Fruit fly (Drosophila melanogaster) whole organism, embryonic: ENCODE results near the gene Hsp22.

Experiments used
- Atf6 ChIP-seq: fragments of 200-800 bp; sonication (Bioruptor generic); IDR thresholded peaks from 2 replicates; pipeline ENCODE4 v1.3.6; 2022; ENCODE audit warnings: missing biosample characterization, missing genetic modification characterization
- Bgb ChIP-seq: fragments of 200-800 bp; sonication (Bioruptor generic); IDR thresholded peaks from 2 replicates; pipeline ENCODE4 v1.3.6; 2022; ENCODE audit warnings: missing biosample characterization, missing genetic modification characterization; ENCODE audit not compliant: partially characterized antibody
- CG1233 ChIP-seq: fragments of 200-800 bp; sonication (Bioruptor generic); optimal IDR thresholded peaks from 4 replicates; lab custom pipeline; 2018; ENCODE audit warnings: missing biosample characterization, mild to moderate bottlenecking, missing genetic modification characterization
- CG12659 ChIP-seq: fragments of 200-800 bp; sonication (Bioruptor generic); optimal IDR thresholded peaks from 3 replicates; lab custom pipeline; 2017; ENCODE audit warnings: mild to moderate bottlenecking, missing biosample characterization, missing genetic modification reagents, missing genetic modification characterization
- CG12942 ChIP-seq: fragments of 200-800 bp; sonication (Bioruptor generic); optimal IDR thresholded peaks from 3 replicates; lab custom pipeline; 2016; ENCODE audit warnings: missing biosample characterization, missing genetic modification characterization
- CG13123 ChIP-seq: fragments of 200-800 bp; sonication (Bioruptor generic); optimal IDR thresholded peaks from 2 replicates; lab custom pipeline; 2016; ENCODE audit warnings: missing biosample characterization, missing genetic modification characterization
- CG14965 ChIP-seq: fragments of 200-800 bp; sonication (Bioruptor generic); optimal IDR thresholded peaks from 2 replicates; lab custom pipeline; 2016; ENCODE audit warnings: missing biosample characterization, missing genetic modification characterization, borderline replicate concordance
- CG15514 ChIP-seq: fragments of 200-800 bp; sonication (Bioruptor generic); optimal IDR thresholded peaks from 3 replicates; lab custom pipeline; 2017; ENCODE audit warnings: missing biosample characterization, missing genetic modification characterization, mild to moderate bottlenecking, moderate library complexity, missing genetic modification reagents
- CG2712 ChIP-seq: fragments of 200-800 bp; optimal IDR thresholded peaks from 3 replicates; lab custom pipeline; 2019; ENCODE audit warnings: missing biosample characterization, mild to moderate bottlenecking, missing genetic modification characterization, moderate library complexity
- CG31388 ChIP-seq: fragments of 200-800 bp; sonication (Bioruptor generic); optimal IDR thresholded peaks from 2 replicates; lab custom pipeline; 2016; ENCODE audit warnings: missing biosample characterization, missing genetic modification characterization
- CG31441 ChIP-seq: fragments of 200-800 bp; sonication (Bioruptor generic); IDR thresholded peaks from 2 replicates; pipeline ENCODE4 v1.3.6; 2022; ENCODE audit warnings: missing biosample characterization, missing genetic modification characterization
- CG32532 ChIP-seq: fragments of 200-800 bp; sonication (Bioruptor generic); IDR thresholded peaks from 2 replicates; pipeline ENCODE4 v1.3.6; 2022; ENCODE audit warnings: missing biosample characterization, missing genetic modification characterization
- CG3726 ChIP-seq: fragments of 200-800 bp; sonication (Bioruptor generic); IDR thresholded peaks from 3 replicates; pipeline ENCODE4, ENCODE4 v1.3.6; 2022; ENCODE audit warnings: missing biosample characterization, missing genetic modification characterization
- CG3995 ChIP-seq: fragments of 200-800 bp; sonication (Bioruptor generic); optimal IDR thresholded peaks from 3 replicates; lab custom pipeline; 2016; ENCODE audit warnings: missing biosample characterization, missing genetic modification characterization
- CG6272 ChIP-seq: fragments of 200-800 bp; sonication (Bioruptor generic); IDR thresholded peaks from 2 replicates; pipeline ENCODE4 v1.3.6; 2022; ENCODE audit warnings: missing biosample characterization, missing genetic modification characterization
- CG6654 ChIP-seq: fragments of 200-800 bp; sonication (Bioruptor generic); optimal IDR thresholded peaks from 2 replicates; lab custom pipeline; 2017; ENCODE audit warnings: missing biosample characterization, mild to moderate bottlenecking, missing genetic modification characterization
- CG6683 ChIP-seq: fragments of 200-800 bp; sonication (Bioruptor generic); optimal IDR thresholded peaks from 2 replicates; lab custom pipeline; 2017; ENCODE audit warnings: missing biosample characterization, mild to moderate bottlenecking, missing genetic modification characterization, missing genetic modification reagents
- CG6689 ChIP-seq: fragments of 200-800 bp; sonication (Bioruptor generic); IDR thresholded peaks from 2 replicates; pipeline ENCODE4 v1.3.6; 2022; ENCODE audit warnings: missing biosample characterization, missing genetic modification characterization
- CG7987 ChIP-seq: fragments of 200-800 bp; sonication (Bioruptor generic); optimal IDR thresholded peaks from 2 replicates; lab custom pipeline; 2018; ENCODE audit warnings: missing biosample characterization, mild to moderate bottlenecking, missing genetic modification characterization, moderate library complexity
- CG9876 ChIP-seq: fragments of 200-800 bp; sonication (Bioruptor generic); optimal IDR thresholded peaks from 2 replicates; lab custom pipeline; 2016; ENCODE audit warnings: missing biosample characterization, missing genetic modification characterization
- Dad ChIP-seq: fragments of 200-800 bp; sonication (Bioruptor generic); optimal IDR thresholded peaks from 3 replicates; lab custom pipeline; 2016; ENCODE audit warnings: missing biosample characterization, missing genetic modification characterization
- Dbx ChIP-seq: fragments of 200-800 bp; sonication (Bioruptor generic); IDR thresholded peaks from 3 replicates; pipeline ENCODE4 v1.3.6; 2022; ENCODE audit warnings: missing biosample characterization, missing genetic modification characterization
- Fer1 ChIP-seq: fragments of 200-800 bp; sonication (Bioruptor generic); optimal IDR thresholded peaks from 2 replicates; lab custom pipeline; 2017; ENCODE audit warnings: missing biosample characterization, mild to moderate bottlenecking, missing genetic modification characterization
- Hey ChIP-seq: fragments of 200-800 bp; sonication (Bioruptor generic); optimal IDR thresholded peaks from 3 replicates; lab custom pipeline; 2018; ENCODE audit warnings: missing biosample characterization, mild to moderate bottlenecking, missing genetic modification characterization
- HmgD ChIP-seq: fragments of 200-800 bp; sonication (Bioruptor generic); optimal IDR thresholded peaks from 3 replicates; lab custom pipeline; 2016; ENCODE audit warnings: missing biosample characterization, missing genetic modification characterization
- Hmr ChIP-seq: fragments of 200-800 bp; sonication (Bioruptor generic); optimal IDR thresholded peaks from 3 replicates; lab custom pipeline; 2017; ENCODE audit warnings: mild to moderate bottlenecking, missing biosample characterization, missing genetic modification reagents, missing genetic modification characterization
- Hr51 ChIP-seq, 2 experiments: fragments of 200-800 bp; sonication (Bioruptor generic); optimal IDR thresholded peaks; 2 replicates in 1 of 2; 3 replicates in 1 of 2; lab custom pipeline; 2016 to 2018; ENCODE audit warnings: missing biosample characterization in 2 of 2, missing genetic modification characterization in 2 of 2, mild to moderate bottlenecking in 1 of 2, moderate library complexity in 1 of 2
- MTF-1 ChIP-seq: fragments of 200-800 bp; sonication (Bioruptor generic); optimal IDR thresholded peaks from 2 replicates; lab custom pipeline; 2018; ENCODE audit warnings: missing biosample characterization, mild to moderate bottlenecking, missing genetic modification characterization, borderline replicate concordance
- Max ChIP-seq: fragments of 200-800 bp; sonication (Bioruptor generic); optimal IDR thresholded peaks from 2 replicates; lab custom pipeline; 2016; ENCODE audit warnings: missing biosample characterization, mild to moderate bottlenecking, missing genetic modification characterization
- NC2β ChIP-seq: fragments of 200-800 bp; sonication (Bioruptor generic); optimal IDR thresholded peaks from 2 replicates; lab custom pipeline; 2016; ENCODE audit warnings: missing biosample characterization, missing genetic modification characterization
- Nf-YA ChIP-seq: fragments of 200-800 bp; sonication (Bioruptor generic); IDR thresholded peaks from 2 replicates; pipeline ENCODE4 v1.3.6; 2022; ENCODE audit warnings: missing biosample characterization, missing genetic modification characterization
- Nf-YC ChIP-seq: fragments of 200-800 bp; optimal IDR thresholded peaks from 3 replicates; lab custom pipeline; 2019; ENCODE audit warnings: missing biosample characterization, mild to moderate bottlenecking, missing genetic modification characterization, moderate library complexity
- Sox102F ChIP-seq: fragments of 200-800 bp; sonication (Bioruptor generic); optimal IDR thresholded peaks from 2 replicates; lab custom pipeline; 2018; ENCODE audit warnings: missing biosample characterization, mild to moderate bottlenecking, missing genetic modification characterization, moderate library complexity
- bbx ChIP-seq: fragments of 200-800 bp; sonication (Bioruptor generic); IDR thresholded peaks from 2 replicates; pipeline ENCODE4 v1.3.6; 2022; ENCODE audit warnings: missing biosample characterization, missing genetic modification characterization; ENCODE audit not compliant: partially characterized antibody
- bcd ChIP-seq: fragments of 200-800 bp; sonication (Bioruptor generic); optimal IDR thresholded peaks from 2 replicates; lab custom pipeline; 2017; ENCODE audit warnings: missing biosample characterization, mild to moderate bottlenecking, missing genetic modification characterization
- corto ChIP-seq: fragments of 200-800 bp; sonication (Bioruptor generic); optimal IDR thresholded peaks from 2 replicates; lab custom pipeline; 2016; ENCODE audit warnings: missing biosample characterization, mild to moderate bottlenecking, missing genetic modification characterization, moderate library complexity
- disco-r ChIP-seq: fragments of 200-800 bp; sonication (Bioruptor generic); optimal IDR thresholded peaks from 2 replicates; lab custom pipeline; 2016; ENCODE audit warnings: missing biosample characterization, missing genetic modification characterization
- emc ChIP-seq: fragments of 200-800 bp; sonication (Bioruptor generic); optimal IDR thresholded peaks from 2 replicates; lab custom pipeline; 2016; ENCODE audit warnings: missing biosample characterization, missing genetic modification characterization
- exex ChIP-seq: fragments of 200-800 bp; sonication (Bioruptor generic); optimal IDR thresholded peaks from 4 replicates; lab custom pipeline; 2018; ENCODE audit warnings: missing biosample characterization, mild to moderate bottlenecking, missing genetic modification characterization, moderate library complexity
- gfzf ChIP-seq: fragments of 200-800 bp; sonication (Bioruptor generic); optimal IDR thresholded peaks from 2 replicates; lab custom pipeline; 2016; ENCODE audit warnings: missing biosample characterization, mild to moderate bottlenecking, missing genetic modification characterization, moderate library complexity
- gro ChIP-seq: fragments of 200-800 bp; sonication (Bioruptor generic); optimal IDR thresholded peaks from 2 replicates; lab custom pipeline; 2016; ENCODE audit warnings: missing biosample characterization, missing genetic modification characterization
- kah ChIP-seq: fragments of 200-800 bp; sonication (Bioruptor generic); optimal IDR thresholded peaks from 2 replicates; lab custom pipeline; 2018; ENCODE audit warnings: missing biosample characterization, mild to moderate bottlenecking, missing genetic modification characterization
- nau ChIP-seq: fragments of 200-800 bp; sonication (Bioruptor generic); optimal IDR thresholded peaks from 3 replicates; lab custom pipeline; 2017; ENCODE audit warnings: missing biosample characterization, mild to moderate bottlenecking, missing genetic modification characterization, missing genetic modification reagents
- slbo ChIP-seq: fragments of 200-800 bp; sonication (Bioruptor generic); IDR thresholded peaks from 2 replicates; pipeline ENCODE4 v1.3.6; 2022; ENCODE audit warnings: missing biosample characterization, missing genetic modification characterization
- slou ChIP-seq: fragments of 200-800 bp; sonication (Bioruptor generic); optimal IDR thresholded peaks from 3 replicates; lab custom pipeline; 2016; ENCODE audit warnings: missing biosample characterization, missing genetic modification characterization
- slp2 ChIP-seq: fragments of 200-800 bp; sonication (Bioruptor generic); optimal IDR thresholded peaks from 2 replicates; lab custom pipeline; 2016; ENCODE audit warnings: missing biosample characterization, missing genetic modification characterization
- sna ChIP-seq: fragments of 200-800 bp; sonication (Bioruptor generic); IDR thresholded peaks from 2 replicates; pipeline ENCODE4 v1.3.6; 2022; ENCODE audit warnings: missing biosample characterization, missing genetic modification characterization; ENCODE audit not compliant: partially characterized antibody
- tap ChIP-seq: fragments of 200-800 bp; optimal IDR thresholded peaks from 3 replicates; lab custom pipeline; 2019; ENCODE audit warnings: missing biosample characterization, mild to moderate bottlenecking, missing genetic modification characterization, moderate library complexity
- tin ChIP-seq: fragments of 200-800 bp; sonication (Bioruptor generic); optimal IDR thresholded peaks from 3 replicates; lab custom pipeline; 2016; ENCODE audit warnings: missing biosample characterization, missing genetic modification characterization
- tio ChIP-seq: fragments of 200-800 bp; sonication (Bioruptor generic); optimal IDR thresholded peaks from 2 replicates; lab custom pipeline; 2017; ENCODE audit warnings: missing biosample characterization, missing genetic modification characterization, inconsistent platforms

Gene Hsp22

DNA sequence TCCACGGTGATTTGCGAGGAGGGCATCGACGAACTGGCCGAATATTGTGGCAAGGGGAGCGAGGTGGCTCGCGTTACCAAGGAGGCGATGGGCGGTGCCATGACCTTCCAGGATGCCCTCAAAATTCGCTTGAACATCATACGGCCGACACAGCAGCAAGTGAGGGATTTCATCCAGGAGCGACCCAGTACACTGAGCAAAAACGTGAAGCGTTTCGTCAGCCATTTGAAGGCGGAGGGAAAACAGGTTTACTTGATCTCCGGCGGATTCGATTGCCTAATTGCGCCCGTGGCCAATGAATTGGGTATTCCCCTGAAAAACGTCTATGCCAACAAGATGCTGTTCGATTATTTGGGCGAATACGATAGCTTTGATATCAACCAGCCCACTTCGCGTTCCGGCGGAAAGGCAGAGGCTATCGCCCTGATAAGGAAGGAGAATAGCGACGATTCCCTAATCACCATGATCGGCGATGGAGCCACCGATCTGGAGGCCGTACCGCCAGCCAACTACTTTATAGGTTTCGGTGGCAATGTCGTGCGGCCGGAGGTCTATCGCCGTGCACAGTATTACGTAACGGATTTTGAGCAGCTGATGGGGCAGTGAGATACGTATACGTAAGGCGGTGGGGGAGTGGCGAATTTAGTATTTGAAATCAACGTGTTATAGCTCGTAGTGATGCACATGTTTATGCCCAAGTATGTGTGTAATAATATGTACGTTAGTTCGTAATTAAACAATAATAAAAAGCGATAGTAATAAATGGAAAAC lies 51.2 kb downstream of the Hsp22 start (continued):
- no peak for TF ChIP-seq gfzf (GFP tag; lab: Kevin White, UChicago)
- no peak for TF ChIP-seq emc (GFP tag; lab: Kevin White, UChicago)
- no peak for TF ChIP-seq tap (tag; lab: Kevin White, UChicago)
- TF ChIP-seq Dad (GFP tag; lab: Kevin White, UChicago) = no peak
- no peak for TF ChIP-seq CG14965 (GFP tag; lab: Kevin White, UChicago)
- 0 out of 2 replicates have a peak, but pooled peaks have one; percentile 20 for TF ChIP-seq Bgb
- no peak for TF ChIP-seq Sox102F (GFP tag; lab: Kevin White, UChicago)
- TF ChIP-seq CG15514 (GFP tag; lab: Kevin White, UChicago) = no peak
- no peak for TF ChIP-seq Fer1 (GFP tag; lab: Kevin White, UChicago)
- TF ChIP-seq CG2712 (tag; lab: Kevin White, UChicago) = no peak
- TF ChIP-seq kah (GFP tag; lab: Kevin White, UChicago) = no peak
- TF ChIP-seq NC2β (GFP tag; lab: Kevin White, UChicago) = no peak
- no peak for TF ChIP-seq tio (GFP tag; lab: Kevin White, UChicago)
- no peak for TF ChIP-seq slou (GFP tag; lab: Kevin White, UChicago)
- no peak for TF ChIP-seq bcd
- no peak for TF ChIP-seq bbx
- TF ChIP-seq disco-r (GFP tag; lab: Kevin White, UChicago) = no peak
- TF ChIP-seq CG7987 (GFP tag; lab: Kevin White, UChicago) = no peak
- TF ChIP-seq MTF-1 = no peak
- TF ChIP-seq CG6689 (GFP tag; lab: Robert Waterston, UW) = no peak
- TF ChIP-seq sna (GFP tag; lab: Robert Waterston, UW) = peak; percentile 12; the same call in 1 of the 2 replicates
- TF ChIP-seq nau = no peak
- TF ChIP-seq exex (tag; lab: Kevin White, UChicago) = peak; percentile 61
- TF ChIP-seq CG31441 = no peak
- no peak for TF ChIP-seq Nf-YC
- peak; percentile 9; the same call in 1 of the 3 replicates for TF ChIP-seq Dbx (GFP tag; lab: Robert Waterston, UW)
- TF ChIP-seq slbo = no peak

DNA sequence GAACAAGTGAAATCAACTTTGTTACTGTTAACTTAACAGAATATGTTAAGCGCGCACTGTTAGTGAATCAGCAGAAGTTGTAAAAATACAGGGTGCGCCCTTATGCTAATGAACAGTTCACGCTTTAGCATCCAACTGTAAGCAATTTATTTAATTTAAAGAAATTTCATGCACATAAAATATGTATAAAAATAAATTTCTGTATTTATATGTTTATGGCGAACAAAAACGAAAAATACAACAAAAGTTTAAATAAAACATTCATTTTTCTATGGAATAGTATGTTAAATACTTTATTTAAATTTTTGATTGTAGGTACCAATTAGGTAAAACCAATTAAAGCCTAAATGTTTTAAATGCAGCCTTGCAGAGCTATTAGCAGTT lies 51.8 kb downstream of the Hsp22 start:
- TF ChIP-seq HmgD (GFP tag; lab: Kevin White, UChicago) = no peak
- TF ChIP-seq Hr51 (GFP tag; optimal IDR thresholded peaks at IDR 0.05; lab: Kevin White, UChicago) = peak in 1 of 2 experiments; percentile 71
- no peak for TF ChIP-seq slp2
- TF ChIP-seq tin (GFP tag; lab: Kevin White, UChicago) = no peak
- TF ChIP-seq Max (GFP tag; lab: Kevin White, UChicago) = peak; percentile 4
- TF ChIP-seq CG6683 = peak; percentile 33
- no peak for TF ChIP-seq CG3726 (GFP tag; lab: Robert Waterston, UW)
- peak; percentile 42; the same call in 1 of the 2 replicates for TF ChIP-seq Atf6 (GFP tag; lab: Robert Waterston, UW)
- no peak for TF ChIP-seq Hey (tag; lab: Kevin White, UChicago)
- TF ChIP-seq Hmr (GFP tag; lab: Kevin White, UChicago) = peak; percentile 40
- no peak for TF ChIP-seq CG1233 (GFP tag; lab: Kevin White, UChicago)
- peak; percentile 66; the same call in 1 of the 2 replicates for TF ChIP-seq CG32532
- peak; percentile 5 for TF ChIP-seq CG12942 (GFP tag; lab: Kevin White, UChicago)
- TF ChIP-seq CG12659 = peak; percentile 6
- no peak for TF ChIP-seq CG6272 (GFP tag; lab: Robert Waterston, UW)
- TF ChIP-seq Nf-YA = no peak
- TF ChIP-seq CG31388 (GFP tag; lab: Kevin White, UChicago) = no peak
- no peak for TF ChIP-seq CG6654 (GFP tag; lab: Kevin White, UChicago)
- no peak for TF ChIP-seq corto (GFP tag; lab: Kevin White, UChicago)
- TF ChIP-seq CG9876 = no peak
- TF ChIP-seq CG3995 = peak; percentile 27
- TF ChIP-seq CG13123 = no peak
- TF ChIP-seq gro = no peak
- peak; percentile 26 for TF ChIP-seq Sox102F (GFP tag; lab: Kevin White, UChicago)
